Worm (Caenorhabditis elegans) whole organism, L3 larva: ENCODE measurements around the gene anoh-2.

Experiments used
- ZK546.5 ChIP-seq: sonication (generic microtip); optimal IDR thresholded peaks from 2 replicates; lab custom pipeline; 2017; ENCODE audit warnings: missing biosample characterization, missing genetic modification characterization
- aly-2 ChIP-seq: fragments of 150-350 bp; optimal IDR thresholded peaks from 2 replicates; lab custom pipeline; 2014; ENCODE audit warnings: missing biosample characterization, missing genetic modification characterization
- daf-12 ChIP-seq: fragments of 150-350 bp; optimal IDR thresholded peaks from 2 replicates; lab custom pipeline; 2014; ENCODE audit warnings: missing biosample characterization, missing genetic modification reagents, missing genetic modification characterization
- egl-5 ChIP-seq: fragments of 150-350 bp; optimal IDR thresholded peaks from 2 replicates; lab custom pipeline; 2017; ENCODE audit warnings: missing biosample characterization, missing genetic modification reagents, missing genetic modification characterization, inconsistent platforms
- lin-39 ChIP-seq: fragments of 150-350 bp; optimal IDR thresholded peaks from 2 replicates; lab custom pipeline; 2018; ENCODE audit warnings: missing biosample characterization, missing genetic modification reagents, missing genetic modification characterization
- nhr-11 ChIP-seq: fragments of 150-350 bp; optimal IDR thresholded peaks from 2 replicates; lab custom pipeline; 2014; ENCODE audit warnings: missing biosample characterization, missing genetic modification characterization
- nhr-237 ChIP-seq: fragments of 150-350 bp; optimal IDR thresholded peaks from 2 replicates; lab custom pipeline; 2014; ENCODE audit warnings: missing biosample characterization, missing genetic modification characterization
- nhr-77 ChIP-seq: fragments of 150-350 bp; optimal IDR thresholded peaks from 2 replicates; lab custom pipeline; 2014; ENCODE audit warnings: missing biosample characterization, missing genetic modification characterization
- sea-2 ChIP-seq: fragments of 150-350 bp; sonication (generic microtip); optimal IDR thresholded peaks from 4 replicates; lab custom pipeline; 2014; ENCODE audit warnings: missing biosample characterization, missing genetic modification reagents, missing genetic modification characterization
- snpc-4 ChIP-seq: fragments of 150-350 bp; optimal IDR thresholded peaks from 2 replicates; lab custom pipeline; 2014; ENCODE audit warnings: missing biosample characterization, missing genetic modification characterization
- unc-62 ChIP-seq: fragments of 150-350 bp; sonication (generic microtip); optimal IDR thresholded peaks from 4 replicates; lab custom pipeline; 2014; ENCODE audit warnings: missing biosample characterization, missing genetic modification reagents, missing genetic modification characterization
- ztf-4 ChIP-seq: fragments of 150-350 bp; optimal IDR thresholded peaks from 2 replicates; lab custom pipeline; 2014; ENCODE audit warnings: missing biosample characterization, missing genetic modification characterization

- no peak for TF ChIP-seq aly-2 (tag; lab: Kevin White, UChicago)
- no peak for TF ChIP-seq lin-39 (tag; lab: Kevin White, UChicago)
- TF ChIP-seq egl-5: no peak
- TF ChIP-seq ztf-4 (tag; lab: Kevin White, UChicago): no peak
- TF ChIP-seq nhr-11 (tag; lab: Kevin White, UChicago): no peak
- TF ChIP-seq snpc-4 (tag; lab: Kevin White, UChicago): no peak
- TF ChIP-seq nhr-77 (tag; lab: Kevin White, UChicago): no peak
- TF ChIP-seq unc-62 (GFP tag; lab: Kevin White, UChicago): no peak
- TF ChIP-seq daf-12: no peak
- no peak for TF ChIP-seq nhr-237
- TF ChIP-seq ZK546.5 (tag; lab: Kevin White, UChicago): no peak
- TF ChIP-seq sea-2 (GFP tag; lab: Kevin White, UChicago): no peak
These were observed 37.0 kb upstream of the anoh-2 start for ce11 chrIV:14621117-14621516.
